Fruit fly (Drosophila melanogaster) whole organism, embryonic: Measurements from ENCODE around the gene CG6153.
A peak's percentile ranks its signal among the peaks of the same experiment; 100 is the strongest.

Experiments
- CG12071 ChIP-seq: fragments of 200-800 bp; sonication (Bioruptor generic); optimal IDR thresholded peaks from 3 replicates; lab custom pipeline; 2018; ENCODE audit warnings: missing biosample characterization, mild to moderate bottlenecking, missing genetic modification characterization
- CG12299 ChIP-seq: fragments of 200-800 bp; sonication (Bioruptor generic); optimal IDR thresholded peaks from 2 replicates; lab custom pipeline; 2018; ENCODE audit warnings: missing biosample characterization, mild to moderate bottlenecking, missing genetic modification characterization
- CG12744 ChIP-seq: fragments of 200-800 bp; sonication (Bioruptor generic); optimal IDR thresholded peaks from 2 replicates; lab custom pipeline; 2016; ENCODE audit warnings: missing biosample characterization, missing genetic modification characterization
- CG13296 ChIP-seq: fragments of 200-800 bp; sonication (Bioruptor generic); optimal IDR thresholded peaks from 3 replicates; lab custom pipeline; 2018; ENCODE audit warnings: missing biosample characterization, mild to moderate bottlenecking, missing genetic modification characterization
- CG13894 ChIP-seq: fragments of 200-800 bp; sonication (Bioruptor generic); optimal IDR thresholded peaks from 3 replicates; lab custom pipeline; 2018; ENCODE audit warnings: missing biosample characterization, mild to moderate bottlenecking, missing genetic modification characterization, moderate library complexity
- CG14050 ChIP-seq: fragments of 200-800 bp; sonication (Bioruptor generic); IDR thresholded peaks from 3 replicates; pipeline ENCODE4 v1.3.6; 2022; ENCODE audit warnings: missing biosample characterization, missing genetic modification characterization
- CG15696 ChIP-seq: fragments of 200-800 bp; sonication (Bioruptor generic); optimal IDR thresholded peaks from 2 replicates; lab custom pipeline; 2019; ENCODE audit warnings: missing biosample characterization, mild to moderate bottlenecking, missing genetic modification characterization, moderate library complexity
- CG17829 ChIP-seq: fragments of 200-800 bp; optimal IDR thresholded peaks from 2 replicates; lab custom pipeline; 2019; ENCODE audit warnings: missing biosample characterization, mild to moderate bottlenecking, missing genetic modification characterization, moderate library complexity
- CG1792 ChIP-seq: fragments of 200-800 bp; sonication (Bioruptor generic); optimal IDR thresholded peaks from 2 replicates; lab custom pipeline; 2016; ENCODE audit warnings: missing biosample characterization, missing genetic modification characterization
- CG2712 ChIP-seq: fragments of 200-800 bp; optimal IDR thresholded peaks from 3 replicates; lab custom pipeline; 2019; ENCODE audit warnings: missing biosample characterization, mild to moderate bottlenecking, missing genetic modification characterization, moderate library complexity
- CG2875 ChIP-seq: fragments of 200-800 bp; sonication (Bioruptor generic); optimal IDR thresholded peaks from 2 replicates; lab custom pipeline; 2017; ENCODE audit warnings: missing biosample characterization, mild to moderate bottlenecking, missing genetic modification characterization, missing genetic modification reagents
- CG31388 ChIP-seq: fragments of 200-800 bp; sonication (Bioruptor generic); optimal IDR thresholded peaks from 2 replicates; lab custom pipeline; 2016; ENCODE audit warnings: missing biosample characterization, missing genetic modification characterization
- CG33557 ChIP-seq: fragments of 200-800 bp; sonication (Bioruptor generic); optimal IDR thresholded peaks from 2 replicates; lab custom pipeline; 2019; ENCODE audit warnings: missing biosample characterization, mild to moderate bottlenecking, missing genetic modification characterization, moderate library complexity
- CG3995 ChIP-seq: fragments of 200-800 bp; sonication (Bioruptor generic); optimal IDR thresholded peaks from 3 replicates; lab custom pipeline; 2016; ENCODE audit warnings: missing biosample characterization, missing genetic modification characterization
- CG43689 ChIP-seq: fragments of 200-800 bp; sonication (Bioruptor generic); IDR thresholded peaks from 2 replicates; pipeline ENCODE4 v1.3.6; 2022; ENCODE audit warnings: missing biosample characterization, missing genetic modification characterization
- CG4404 ChIP-seq: fragments of 200-800 bp; sonication (Bioruptor generic); IDR thresholded peaks from 2 replicates; pipeline ENCODE4 v1.3.6; 2022; ENCODE audit warnings: missing biosample characterization, missing genetic modification characterization
- CG4854 ChIP-seq: fragments of 200-800 bp; sonication (Bioruptor generic); optimal IDR thresholded peaks from 2 replicates; lab custom pipeline; 2016; ENCODE audit warnings: missing biosample characterization, missing genetic modification characterization, inconsistent platforms
- CG5245 ChIP-seq: fragments of 200-800 bp; sonication (Bioruptor generic); optimal IDR thresholded peaks from 3 replicates; lab custom pipeline; 2016; ENCODE audit warnings: missing biosample characterization, missing genetic modification characterization
- CG6254 ChIP-seq: fragments of 200-800 bp; sonication (Bioruptor generic); optimal IDR thresholded peaks from 3 replicates; lab custom pipeline; 2017; ENCODE audit warnings: mild to moderate bottlenecking, missing biosample characterization, missing genetic modification reagents, missing genetic modification characterization
- CG8089 ChIP-seq: fragments of 200-800 bp; sonication (Bioruptor generic); optimal IDR thresholded peaks from 3 replicates; lab custom pipeline; 2016; ENCODE audit warnings: missing biosample characterization, missing genetic modification characterization
- CG9215 ChIP-seq: fragments of 200-800 bp; sonication (Bioruptor generic); IDR thresholded peaks from 2 replicates; pipeline ENCODE4 v1.3.6; 2022; ENCODE audit warnings: missing biosample characterization, missing genetic modification characterization
- CoRest ChIP-seq: fragments of 200-800 bp; sonication (Bioruptor generic); optimal IDR thresholded peaks from 3 replicates; lab custom pipeline; 2018; ENCODE audit warnings: missing biosample characterization, mild to moderate bottlenecking, missing genetic modification characterization, moderate library complexity
- E2f2 ChIP-seq: fragments of 200-800 bp; sonication (Bioruptor generic); IDR thresholded peaks from 2 replicates; pipeline ENCODE4 v1.3.6; 2022; ENCODE audit warnings: missing biosample characterization, missing genetic modification characterization
- GATAe ChIP-seq: fragments of 200-800 bp; sonication (Bioruptor generic); conservative IDR thresholded peaks from 2 replicates; pipeline ENCODE4 v1.3.6; 2022; ENCODE audit warnings: missing biosample characterization, missing genetic modification characterization
- HHEX ChIP-seq: fragments of 200-800 bp; sonication (Bioruptor generic); optimal IDR thresholded peaks from 3 replicates; lab custom pipeline; 2017; ENCODE audit warnings: missing biosample characterization, mild to moderate bottlenecking, missing genetic modification characterization, missing genetic modification reagents
- HLH4C ChIP-seq: fragments of 200-800 bp; sonication (Bioruptor generic); IDR thresholded peaks from 3 replicates; pipeline ENCODE4 v1.3.6; 2022; ENCODE audit warnings: missing biosample characterization, missing genetic modification characterization; ENCODE audit not compliant: partially characterized antibody
- HmgZ ChIP-seq: fragments of 200-800 bp; sonication (Bioruptor generic); optimal IDR thresholded peaks from 2 replicates; lab custom pipeline; 2018; ENCODE audit warnings: missing biosample characterization, mild to moderate bottlenecking, missing genetic modification characterization
- NFAT ChIP-seq: fragments of 200-800 bp; sonication (Bioruptor generic); IDR thresholded peaks from 2 replicates; pipeline ENCODE4 v1.3.6; 2022; ENCODE audit warnings: missing biosample characterization, missing genetic modification characterization
- Nf-YB ChIP-seq: fragments of 200-800 bp; sonication (Bioruptor generic); optimal IDR thresholded peaks from 3 replicates; lab custom pipeline; 2019; ENCODE audit warnings: missing biosample characterization, mild to moderate bottlenecking, missing genetic modification characterization, moderate library complexity
- Oaz ChIP-seq: fragments of 200-800 bp; sonication (Bioruptor generic); IDR thresholded peaks from 2 replicates; pipeline ENCODE4 v1.3.6; 2022; ENCODE audit warnings: missing biosample characterization, missing genetic modification characterization
- Taf1 ChIP-seq: fragments of 200-800 bp; sonication (Bioruptor generic); IDR thresholded peaks from 2 replicates; pipeline ENCODE4 v1.3.6; 2022; ENCODE audit warnings: missing biosample characterization, missing genetic modification characterization
- Trl ChIP-seq, 3 experiments: fragments of >200 bp in 2 of 3; fragments of 200-800 bp in 1 of 3; sonication (Bioruptor generic) in 1 of 3; optimal IDR thresholded peaks; 2 replicates in 1 of 3; 3 replicates in 2 of 3; lab custom pipeline; 2016 to 2017; ENCODE audit warnings: missing biosample characterization in 1 of 3, missing genetic modification characterization in 1 of 3
- Xrp1 ChIP-seq: fragments of 200-800 bp; sonication (Bioruptor generic); IDR thresholded peaks from 2 replicates; pipeline ENCODE4 v1.3.6; 2022; ENCODE audit warnings: missing biosample characterization, missing genetic modification characterization
- ap ChIP-seq: fragments of 200-800 bp; sonication (Bioruptor generic); IDR thresholded peaks from 2 replicates; pipeline ENCODE4 v1.3.6; 2022; ENCODE audit warnings: missing biosample characterization, missing genetic modification characterization
- az2 ChIP-seq: fragments of 200-800 bp; sonication (Bioruptor generic); optimal IDR thresholded peaks from 3 replicates; lab custom pipeline; 2016; ENCODE audit warnings: missing biosample characterization, missing genetic modification characterization
- chn ChIP-seq: fragments of 200-800 bp; sonication (Bioruptor generic); optimal IDR thresholded peaks from 2 replicates; lab custom pipeline; 2016; ENCODE audit warnings: missing biosample characterization, missing genetic modification characterization
- crp ChIP-seq, 2 experiments: fragments of 200-800 bp; sonication (Bioruptor generic); optimal IDR thresholded peaks; 2 replicates in 1 of 2; 3 replicates in 1 of 2; lab custom pipeline; 2017; ENCODE audit warnings: missing biosample characterization in 2 of 2, missing genetic modification characterization in 2 of 2, mild to moderate bottlenecking in 1 of 2, moderate library complexity in 1 of 2
- eyg ChIP-seq: fragments of 200-800 bp; sonication (Bioruptor generic); optimal IDR thresholded peaks from 3 replicates; lab custom pipeline; 2016; ENCODE audit warnings: missing biosample characterization, missing genetic modification characterization
- fu2 ChIP-seq: fragments of 200-800 bp; sonication (Bioruptor generic); optimal IDR thresholded peaks from 2 replicates; lab custom pipeline; 2016; ENCODE audit warnings: missing biosample characterization, missing genetic modification characterization
- gcm ChIP-seq: fragments of 200-800 bp; sonication (Bioruptor generic); optimal IDR thresholded peaks from 2 replicates; lab custom pipeline; 2019; ENCODE audit warnings: missing biosample characterization, mild to moderate bottlenecking, missing genetic modification characterization, moderate library complexity
- gsb-n ChIP-seq: fragments of 200-800 bp; sonication (Bioruptor generic); optimal IDR thresholded peaks from 3 replicates; lab custom pipeline; 2018; ENCODE audit warnings: missing biosample characterization, mild to moderate bottlenecking, missing genetic modification characterization
- h ChIP-seq: fragments of >200 bp; optimal IDR thresholded peaks from 2 replicates; lab custom pipeline; 2017
- lmd ChIP-seq: fragments of 200-800 bp; sonication (Bioruptor generic); IDR thresholded peaks from 2 replicates; pipeline ENCODE4 v1.3.6; 2022; ENCODE audit warnings: missing biosample characterization, missing genetic modification characterization
- nerfin-1 ChIP-seq: fragments of 200-800 bp; sonication (Bioruptor generic); optimal IDR thresholded peaks from 3 replicates; lab custom pipeline; 2019; ENCODE audit warnings: missing biosample characterization, mild to moderate bottlenecking, missing genetic modification characterization, moderate library complexity
- pho ChIP-seq: fragments of 200-800 bp; sonication (Bioruptor generic); optimal IDR thresholded peaks from 2 replicates; lab custom pipeline; 2016; ENCODE audit warnings: missing biosample characterization, missing genetic modification characterization
- pnt ChIP-seq: fragments of 200-800 bp; sonication (Bioruptor generic); optimal IDR thresholded peaks from 3 replicates; lab custom pipeline; 2016; ENCODE audit warnings: missing biosample characterization, missing genetic modification characterization
- rib ChIP-seq: fragments of 200-800 bp; sonication (Bioruptor generic); IDR thresholded peaks from 2 replicates; pipeline ENCODE4 v1.3.6; 2022; ENCODE audit warnings: missing biosample characterization, missing genetic modification characterization
- shn ChIP-seq: fragments of 200-800 bp; sonication (Bioruptor generic); optimal IDR thresholded peaks from 3 replicates; lab custom pipeline; 2016; ENCODE audit warnings: missing biosample characterization, missing genetic modification characterization
- tin ChIP-seq: fragments of 200-800 bp; sonication (Bioruptor generic); optimal IDR thresholded peaks from 3 replicates; lab custom pipeline; 2016; ENCODE audit warnings: missing biosample characterization, missing genetic modification characterization
- toy ChIP-seq: fragments of 200-800 bp; sonication (Bioruptor generic); IDR thresholded peaks from 2 replicates; pipeline ENCODE4 v1.3.6; 2022; ENCODE audit warnings: missing biosample characterization, missing genetic modification characterization
- usp ChIP-seq: fragments of >200 bp; optimal IDR thresholded peaks from 2 replicates; lab custom pipeline; 2017; ENCODE audit warnings: missing biosample characterization, missing genetic modification characterization

The CG6153 gene

dm6 chr2L:12721794-12722315 lies 29.1 kb downstream of the CG6153 start, which contains the start of gene Pih1D1 (continued):
- TF ChIP-seq CoRest (tag; lab: Kevin White, UChicago), result peak; percentile 98
- no peak for TF ChIP-seq Trl (optimal IDR thresholded peaks at IDR 0.05; lab: Kevin White, UChicago)
- peak; percentile 87 for TF ChIP-seq Trl (GFP tag; optimal IDR thresholded peaks at IDR 0.05; lab: Kevin White, UChicago)
- TF ChIP-seq CG4404 (GFP tag; lab: Robert Waterston, UW), result peak; percentile 97
- TF ChIP-seq HmgZ (tag; lab: Kevin White, UChicago), result peak; percentile 93
- peak; percentile 62 for TF ChIP-seq eyg (GFP tag; lab: Kevin White, UChicago)
- peak; percentile 93 for TF ChIP-seq toy
- TF ChIP-seq CG2712, result peak; percentile 97
- TF ChIP-seq az2 (GFP tag; lab: Kevin White, UChicago), result peak; percentile 94
- TF ChIP-seq CG33557 (GFP tag; lab: Kevin White, UChicago), result peak; percentile 91
- peak; percentile 77 for TF ChIP-seq CG3995 (GFP tag; lab: Kevin White, UChicago)
- TF ChIP-seq CG9215 (GFP tag; lab: Robert Waterston, UW), result peak; percentile 96
- TF ChIP-seq nerfin-1 (tag; lab: Kevin White, UChicago), result peak; percentile 95
- peak; percentile 79 for TF ChIP-seq CG12299
- peak; percentile 94 for TF ChIP-seq chn (GFP tag; lab: Kevin White, UChicago)
- no peak for TF ChIP-seq CG13296 (GFP tag; lab: Kevin White, UChicago)
- TF ChIP-seq ap, result peak; percentile 91
- TF ChIP-seq fu2 (GFP tag; lab: Kevin White, UChicago), result peak; percentile 94
- TF ChIP-seq crp (GFP tag; optimal IDR thresholded peaks at IDR 0.05; lab: Kevin White, UChicago), result peak; percentile 36 to 84
- TF ChIP-seq h, result no peak
- TF ChIP-seq gsb-n (tag; lab: Kevin White, UChicago), result peak; percentile 87
- peak; percentile 92 for TF ChIP-seq rib (GFP tag; lab: Robert Waterston, UW)
- TF ChIP-seq CG2875, result peak; percentile 78
- TF ChIP-seq lmd (GFP tag; lab: Robert Waterston, UW), result peak; percentile 97
- TF ChIP-seq CG4854 (GFP tag; lab: Kevin White, UChicago), result peak; percentile 84
- peak; percentile 90 for TF ChIP-seq CG43689 (GFP tag; lab: Robert Waterston, UW)
- peak; percentile 95 for TF ChIP-seq Oaz (GFP tag; lab: Robert Waterston, UW)
- peak; percentile 91 for TF ChIP-seq shn
- TF ChIP-seq CG15696 (tag; lab: Kevin White, UChicago), result peak; percentile 96
- peak; percentile 96 for TF ChIP-seq pho (GFP tag; lab: Kevin White, UChicago)
- TF ChIP-seq tin (GFP tag; lab: Kevin White, UChicago), result peak; percentile 95
- peak; percentile 91 for TF ChIP-seq CG13894 (tag; lab: Kevin White, UChicago)
- peak; percentile 89 for TF ChIP-seq CG5245 (GFP tag; lab: Kevin White, UChicago)
- peak; percentile 92 for TF ChIP-seq CG8089 (GFP tag; lab: Kevin White, UChicago)
- peak; percentile 93 for TF ChIP-seq pnt (GFP tag; lab: Kevin White, UChicago)
- TF ChIP-seq CG14050, result peak; percentile 92
- TF ChIP-seq Taf1 (GFP tag; lab: Robert Waterston, UW), result peak; percentile 93
- TF ChIP-seq HHEX (GFP tag; lab: Kevin White, UChicago), result peak; percentile 94
- peak; percentile 90 for TF ChIP-seq NFAT (GFP tag; lab: Robert Waterston, UW)
- peak; percentile 97 for TF ChIP-seq Xrp1 (GFP tag; lab: Robert Waterston, UW)
- peak; percentile 84 for TF ChIP-seq CG1792 (GFP tag; lab: Kevin White, UChicago)
- TF ChIP-seq CG12744 (GFP tag; lab: Kevin White, UChicago), result peak; percentile 91
- TF ChIP-seq Nf-YB (GFP tag; lab: Kevin White, UChicago), result peak; percentile 77
- TF ChIP-seq usp (GFP tag; lab: Kevin White, UChicago), result no peak
- TF ChIP-seq GATAe (GFP tag; lab: Robert Waterston, UW), result peak; percentile 90
- TF ChIP-seq CG31388, result peak; percentile 88
- peak; percentile 96 for TF ChIP-seq CG6254 (GFP tag; lab: Kevin White, UChicago)
- no peak for TF ChIP-seq gcm
- TF ChIP-seq E2f2, result peak; percentile 78
- TF ChIP-seq CG17829, result peak; percentile 96
- TF ChIP-seq HLH4C (GFP tag; lab: Robert Waterston, UW), result no peak
- TF ChIP-seq CG12071 (GFP tag; lab: Kevin White, UChicago), result peak; percentile 83
